Worm (Caenorhabditis elegans): Measurements from ENCODE around the gene K02E2.11.

DNA sequence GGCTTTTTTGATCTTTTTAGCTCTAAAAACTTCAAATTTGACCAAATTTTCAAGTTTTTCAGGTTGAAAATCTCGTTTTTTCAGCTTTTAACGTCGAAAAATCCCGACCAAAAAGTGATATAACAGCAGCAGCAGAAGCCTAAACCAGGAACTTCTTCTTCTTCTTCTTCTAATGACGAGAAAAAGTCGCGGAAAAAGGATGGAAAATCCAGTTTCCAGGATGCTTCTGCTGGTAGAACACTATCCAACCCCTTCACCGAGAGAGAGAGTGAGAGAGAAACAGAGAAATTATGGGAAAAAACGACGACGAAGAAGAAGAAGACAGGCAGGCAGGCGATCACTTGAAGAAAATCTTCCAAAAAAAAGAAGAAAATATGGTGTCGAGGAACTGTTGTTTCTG, 23.7 kb downstream of the K02E2.11 start:
- TF ChIP-seq tbx-37 (GFP tag; conservative IDR thresholded peaks at IDR 0.05), result no peak
- TF ChIP-seq hmg-4 (GFP tag; optimal IDR thresholded peaks at IDR 0.05), result no peak
- no peak for TF ChIP-seq flt-1 (GFP tag; IDR thresholded peaks at IDR 0.05)
- no peak for TF ChIP-seq ama-1 (optimal IDR thresholded peaks at IDR 0.05)

Data from whole organism, early embryonic.